Worm (Caenorhabditis elegans) whole organism, L3 larva: ENCODE results near the gene lgc-13.

Source experiments
- ama-1 ChIP-seq: fragments of 150-350 bp; optimal IDR thresholded peaks from 2 replicates; lab custom pipeline; 2018
- elt-3 ChIP-seq, 3 experiments: fragments of 150-350 bp in 1 of 3; sonication (generic microtip) in 2 of 3; optimal IDR thresholded peaks; 2 replicates in 2 of 3; 4 replicates in 1 of 3; lab custom pipeline; 2014 to 2017; ENCODE audit warnings: missing biosample characterization in 3 of 3, missing genetic modification characterization in 3 of 3
- snpc-4 ChIP-seq: fragments of 150-350 bp; optimal IDR thresholded peaks from 2 replicates; lab custom pipeline; 2014; ENCODE audit warnings: missing biosample characterization, missing genetic modification characterization
- ztf-11 ChIP-seq: fragments of 150-350 bp; optimal IDR thresholded peaks from 2 replicates; lab custom pipeline; 2014; ENCODE audit warnings: missing biosample characterization, missing genetic modification characterization

ce11 chrX:12097995-12098394 is 11.0 kb upstream of the lgc-13 start:
- TF ChIP-seq snpc-4 (tag; lab: Kevin White, UChicago) (no peak), ama-1 (lab: Kevin White, UChicago) (no peak), ztf-11 (tag; lab: Kevin White, UChicago) (no peak), elt-3 (tag; optimal IDR thresholded peaks at IDR 0.05; lab: Kevin White, UChicago) (no peak)
